Worm (Caenorhabditis elegans) whole organism, late embryonic: ENCODE data around the gene acdh-11.

Source experiments
- K09A11.1 ChIP-seq: sonication (generic microtip); optimal IDR thresholded peaks from 2 replicates; lab custom pipeline; 2017; ENCODE audit warnings: antibody characterized with exemption, mild to moderate bottlenecking, missing genetic modification characterization, missing compliant biosample characterization; ENCODE audit not compliant: insufficient read depth
- T23F11.4 ChIP-seq: fragments of 200-800 bp; sonication (Bioruptor generic); optimal IDR thresholded peaks from 2 replicates; lab custom pipeline; 2018; ENCODE audit warnings: mild to moderate bottlenecking, missing genetic modification characterization, missing compliant biosample characterization
- ama-1 ChIP-seq: fragments of 150-350 bp; optimal IDR thresholded peaks from 2 replicates; lab custom pipeline; 2014
- ceh-34 ChIP-seq: sonication (generic microtip); optimal IDR thresholded peaks from 2 replicates; lab custom pipeline; 2016; ENCODE audit warnings: mild to moderate bottlenecking, missing genetic modification characterization, missing compliant biosample characterization
- ceh-48 ChIP-seq: sonication (generic microtip); optimal IDR thresholded peaks from 2 replicates; lab custom pipeline; 2016; ENCODE audit warnings: missing genetic modification characterization, inconsistent platforms, missing compliant biosample characterization
- dmd-4 ChIP-seq: sonication (generic microtip); optimal IDR thresholded peaks from 2 replicates; lab custom pipeline; 2016; ENCODE audit warnings: borderline replicate concordance, missing genetic modification characterization, missing compliant biosample characterization
- ets-4 ChIP-seq: sonication (generic microtip); optimal IDR thresholded peaks from 2 replicates; lab custom pipeline; 2016; ENCODE audit warnings: missing genetic modification characterization, missing compliant biosample characterization
- lin-11 ChIP-seq: fragments of 200-800 bp; sonication (Bioruptor generic); optimal IDR thresholded peaks from 2 replicates; lab custom pipeline; 2018; ENCODE audit warnings: mild to moderate bottlenecking, missing genetic modification characterization, missing compliant biosample characterization
- mec-3 ChIP-seq: sonication (generic microtip); optimal IDR thresholded peaks from 2 replicates; lab custom pipeline; 2016; ENCODE audit warnings: borderline replicate concordance, missing genetic modification characterization, missing compliant biosample characterization
- nhr-232 ChIP-seq: sonication (generic microtip); optimal IDR thresholded peaks from 2 replicates; lab custom pipeline; 2016; ENCODE audit warnings: missing genetic modification characterization, missing compliant biosample characterization
- pha-4 ChIP-seq: fragments of 150-350 bp; optimal IDR thresholded peaks from 2 replicates; lab custom pipeline; 2018; ENCODE audit warnings: missing biosample characterization, missing genetic modification reagents, missing genetic modification characterization
- sdc-2 ChIP-seq: sonication (generic microtip); optimal IDR thresholded peaks from 2 replicates; lab custom pipeline; 2016; ENCODE audit warnings: missing genotype, missing genetic modification characterization, missing compliant biosample characterization
- tbx-7 ChIP-seq: sonication (generic microtip); optimal IDR thresholded peaks from 2 replicates; lab custom pipeline; 2016; ENCODE audit warnings: missing genotype, missing genetic modification characterization, missing compliant biosample characterization
- ztf-16 ChIP-seq: sonication (generic microtip); optimal IDR thresholded peaks from 2 replicates; lab custom pipeline; 2017; ENCODE audit warnings: missing genetic modification characterization, missing compliant biosample characterization

DNA sequence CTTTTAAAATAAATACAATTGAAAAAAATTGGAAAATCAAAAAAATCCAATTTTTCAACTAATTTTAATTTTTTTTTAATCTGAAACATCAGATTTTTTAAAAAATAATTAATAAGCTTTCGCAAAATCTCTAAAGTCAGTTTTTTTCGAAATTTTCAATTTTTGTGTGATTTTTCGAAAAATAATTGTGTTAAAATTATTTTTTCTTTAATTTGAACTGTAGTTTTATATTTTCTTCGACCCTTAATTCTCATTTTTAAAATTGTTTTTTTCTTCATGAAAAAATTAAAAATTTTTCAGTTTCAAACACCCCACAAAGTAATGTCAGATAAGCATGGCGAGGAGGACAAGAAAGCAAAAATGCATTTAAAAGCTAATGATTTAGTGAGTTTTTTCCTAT, 39.0 kb downstream of the acdh-11 start, which contains the start of gene rabx-5:
- no peak for TF ChIP-seq lin-11
- no peak for TF ChIP-seq pha-4 (tag; lab: Kevin White, UChicago)
- TF ChIP-seq ama-1: no peak
- TF ChIP-seq ceh-48: no peak
- no peak for TF ChIP-seq dmd-4 (tag; lab: Kevin White, UChicago)
- no peak for TF ChIP-seq ets-4 (tag; lab: Kevin White, UChicago)
- TF ChIP-seq K09A11.1 (tag; lab: Kevin White, UChicago): no peak
- TF ChIP-seq mec-3 (tag; lab: Kevin White, UChicago): no peak
- TF ChIP-seq T23F11.4 (GFP tag; lab: Kevin White, UChicago): no peak
- no peak for TF ChIP-seq ceh-34 (tag; lab: Kevin White, UChicago)
- TF ChIP-seq ztf-16 (tag; lab: Kevin White, UChicago): no peak
- TF ChIP-seq tbx-7 (tag; lab: Kevin White, UChicago): no peak
- no peak for TF ChIP-seq sdc-2 (tag; lab: Kevin White, UChicago)
- TF ChIP-seq nhr-232 (tag; lab: Kevin White, UChicago): no peak
